Fruit fly (Drosophila melanogaster) whole organism, wandering third instar larva: Measurements from ENCODE around the gene CG10126.

Experiments used
- Abd-B ChIP-seq: fragments of >200 bp; optimal IDR thresholded peaks from 2 replicates; lab custom pipeline; 2017; ENCODE audit warnings: missing biosample characterization, missing genetic modification characterization
- CG9705 ChIP-seq: fragments of 200-800 bp; sonication (Bioruptor generic); optimal IDR thresholded peaks from 2 replicates; lab custom pipeline; 2018; ENCODE audit warnings: missing biosample characterization, mild to moderate bottlenecking, missing genetic modification characterization
- Dfd ChIP-seq: fragments of >200 bp; optimal IDR thresholded peaks from 2 replicates; lab custom pipeline; 2017; ENCODE audit warnings: missing biosample characterization, missing genetic modification characterization
- Dif ChIP-seq: fragments of 200-275, 200-300 bp; sonication (Bioruptor generic); optimal IDR thresholded peaks from 2 replicates; lab custom pipeline; 2018; ENCODE audit warnings: missing biosample characterization, missing genetic modification characterization; ENCODE audit not compliant: partially characterized antibody
- Hr83 ChIP-seq: fragments of 200-300 bp; sonication (Bioruptor generic); optimal IDR thresholded peaks from 2 replicates; lab custom pipeline; 2016; ENCODE audit warnings: missing biosample characterization, mild to moderate bottlenecking, missing genetic modification characterization, moderate library complexity; ENCODE audit not compliant: poor library complexity, severe bottlenecking
- Jra ChIP-seq: sonication (Bioruptor generic); optimal IDR thresholded peaks from 2 replicates; lab custom pipeline; 2016; ENCODE audit warnings: missing biosample characterization, missing genetic modification characterization
- Mio ChIP-seq: sonication (Bioruptor generic); optimal IDR thresholded peaks from 2 replicates; lab custom pipeline; 2016; ENCODE audit warnings: missing biosample characterization, missing genetic modification characterization
- Sp1 ChIP-seq: fragments of 200-800 bp; sonication (Bioruptor generic); optimal IDR thresholded peaks from 3 replicates; lab custom pipeline; 2019; ENCODE audit warnings: missing biosample characterization, mild to moderate bottlenecking, missing genetic modification characterization, moderate library complexity
- Vsx2 ChIP-seq: fragments of 200-300, 225-300 bp; sonication (Bioruptor generic); optimal IDR thresholded peaks from 2 replicates; lab custom pipeline; 2018; ENCODE audit warnings: missing biosample characterization, missing genetic modification characterization; ENCODE audit not compliant: partially characterized antibody
- brk ChIP-seq: fragments of 200-800 bp; sonication (Bioruptor generic); optimal IDR thresholded peaks from 2 replicates; lab custom pipeline; 2016; ENCODE audit warnings: missing biosample characterization, mild to moderate bottlenecking, missing genetic modification characterization
- dmrt93B ChIP-seq: fragments of 200-800 bp; sonication (Bioruptor generic); optimal IDR thresholded peaks from 2 replicates; lab custom pipeline; 2018; ENCODE audit warnings: missing biosample characterization, mild to moderate bottlenecking, missing genetic modification characterization
- foxo ChIP-seq, 2 experiments: fragments of 200-800 bp; sonication (Bioruptor generic); optimal IDR thresholded peaks; 2 replicates in 1 of 2; 3 replicates in 1 of 2; lab custom pipeline; 2016 to 2017; ENCODE audit warnings: missing biosample characterization in 2 of 2, missing genetic modification characterization in 2 of 2
- fru ChIP-seq: fragments of 200-800 bp; sonication (Bioruptor generic); optimal IDR thresholded peaks from 3 replicates; lab custom pipeline; 2016; ENCODE audit warnings: missing biosample characterization, mild to moderate bottlenecking, missing genetic modification characterization
- h ChIP-seq: fragments of 200-800 bp; sonication (Bioruptor generic); optimal IDR thresholded peaks from 3 replicates; lab custom pipeline; 2016; ENCODE audit warnings: missing biosample characterization, mild to moderate bottlenecking, missing genetic modification characterization
- jim ChIP-seq: fragments of 175-275, 200-325 bp; sonication (Bioruptor generic); optimal IDR thresholded peaks from 2 replicates; lab custom pipeline; 2016; ENCODE audit warnings: missing biosample characterization, mild to moderate bottlenecking, missing genetic modification characterization
- lola ChIP-seq: fragments of >200 bp; optimal IDR thresholded peaks from 2 replicates; lab custom pipeline; 2017; ENCODE audit warnings: missing biosample characterization, missing genetic modification characterization
- pan ChIP-seq: fragments of >200 bp; optimal IDR thresholded peaks from 2 replicates; lab custom pipeline; 2017
- psq ChIP-seq: fragments of 200-800 bp; sonication (Bioruptor generic); optimal IDR thresholded peaks from 3 replicates; lab custom pipeline; 2017; ENCODE audit warnings: missing biosample characterization, mild to moderate bottlenecking, missing genetic modification characterization, moderate library complexity
- rgr ChIP-seq: fragments of 200-800 bp; sonication (Bioruptor generic); optimal IDR thresholded peaks from 3 replicates; lab custom pipeline; 2016; ENCODE audit warnings: missing biosample characterization, mild to moderate bottlenecking, missing genetic modification characterization
- sv ChIP-seq: fragments of 200-800 bp; sonication (Bioruptor generic); optimal IDR thresholded peaks from 3 replicates; lab custom pipeline; 2016; ENCODE audit warnings: missing biosample characterization, missing genetic modification characterization
- woc ChIP-seq: sonication (Bioruptor generic); optimal IDR thresholded peaks from 2 replicates; lab custom pipeline; 2016; ENCODE audit warnings: missing biosample characterization, mild to moderate bottlenecking, missing genetic modification characterization

Gene CG10126

dm6 chr3R:12827837-12828236 is 31.2 kb downstream of the CG10126 start:
- no peak for TF ChIP-seq sv (GFP tag; lab: Kevin White, UChicago)
- TF ChIP-seq Abd-B (GFP tag; lab: Kevin White, UChicago) = no peak
- TF ChIP-seq foxo (GFP tag; optimal IDR thresholded peaks at IDR 0.05; lab: Kevin White, UChicago) = no peak
- TF ChIP-seq Mio (GFP tag; lab: Kevin White, UChicago) = no peak
- TF ChIP-seq Sp1 (GFP tag; lab: Kevin White, UChicago) = no peak
- TF ChIP-seq rgr (GFP tag; lab: Kevin White, UChicago) = no peak
- no peak for TF ChIP-seq brk (GFP tag; lab: Kevin White, UChicago)
- TF ChIP-seq Jra = no peak
- TF ChIP-seq fru (GFP tag; lab: Kevin White, UChicago) = no peak
- no peak for TF ChIP-seq h (GFP tag; lab: Kevin White, UChicago)
- TF ChIP-seq woc = no peak
- no peak for TF ChIP-seq psq (GFP tag; lab: Kevin White, UChicago)
- no peak for TF ChIP-seq Hr83 (GFP tag; lab: Kevin White, UChicago)
- no peak for TF ChIP-seq CG9705 (GFP tag; lab: Kevin White, UChicago)
- no peak for TF ChIP-seq Dfd (GFP tag; lab: Kevin White, UChicago)
- TF ChIP-seq pan = no peak
- no peak for TF ChIP-seq Vsx2
- no peak for TF ChIP-seq lola
- TF ChIP-seq jim (GFP tag; lab: Kevin White, UChicago) = no peak
- TF ChIP-seq dmrt93B (GFP tag; lab: Kevin White, UChicago) = no peak

- TF ChIP-seq Dif (GFP tag; lab: Kevin White, UChicago) = no peak
These were observed 42.0 kb downstream of the CG10126 start, which contains the start of gene CG31345 for dm6 chr3R:12816979-12817594. Gene CG31345 (minus strand): TSS chr3R:12817029.
